Fruit fly (Drosophila melanogaster): ENCODE measurements around the gene Cat.

Gene Cat

dm6 chr3L:18813963-18814647 is 8.3 kb upstream of the Cat start:
- TF ChIP-seq rn (GFP tag; IDR thresholded peaks at IDR 0.05), result no peak; the same call in 1 of the 2 replicates
- TF ChIP-seq CG17806 (tag; optimal IDR thresholded peaks at IDR 0.05), result peak; percentile 44
- TF ChIP-seq gl (tag; optimal IDR thresholded peaks at IDR 0.05), result peak; percentile 72
- no peak for TF ChIP-seq fd96Ca (GFP tag; IDR thresholded peaks at IDR 0.05)
- TF ChIP-seq CG34367 (tag; optimal IDR thresholded peaks at IDR 0.05), result peak; percentile 62
- peak; percentile 35 for TF ChIP-seq CG8159 (tag; optimal IDR thresholded peaks at IDR 0.05)
- TF ChIP-seq Snoo (tag; optimal IDR thresholded peaks at IDR 0.05), result peak; percentile 71
- TF ChIP-seq CG32121 (GFP tag; IDR thresholded peaks at IDR 0.05), result peak; percentile 84
- no peak for TF ChIP-seq D1 (tag; optimal IDR thresholded peaks at IDR 0.05)
- peak; percentile 29 for TF ChIP-seq CG9948 (tag; optimal IDR thresholded peaks at IDR 0.05)
- TF ChIP-seq Pif1B (GFP tag; optimal IDR thresholded peaks at IDR 0.05), result peak; percentile 65
- TF ChIP-seq CG14655 (GFP tag; optimal IDR thresholded peaks at IDR 0.05), result peak; percentile 86
- peak; percentile 59; the same call in 1 of the 2 replicates for TF ChIP-seq CG12605 (GFP tag; IDR thresholded peaks at IDR 0.05)
- peak; percentile 80 for TF ChIP-seq CG8301 (tag; optimal IDR thresholded peaks at IDR 0.05)
- peak; percentile 83 for TF ChIP-seq CG13204 (GFP tag; optimal IDR thresholded peaks at IDR 0.05)
- TF ChIP-seq CG15710 (tag; optimal IDR thresholded peaks at IDR 0.05), result peak; percentile 42
- TF ChIP-seq Pif1A (GFP tag; optimal IDR thresholded peaks at IDR 0.05), result peak; percentile 80
- TF ChIP-seq EcR (GFP tag; optimal IDR thresholded peaks at IDR 0.05), result peak; percentile 91
- no peak for TF ChIP-seq CG10348 (GFP tag; IDR thresholded peaks at IDR 0.05)
- peak; percentile 78 for TF ChIP-seq Ets98B (GFP tag; IDR thresholded peaks at IDR 0.05)
- TF ChIP-seq CG4496 (GFP tag; IDR thresholded peaks at IDR 0.05), result peak; percentile 82; the same call in 2 of the 3 replicates

dm6 chr3L:18816176-18816575 is 6.2 kb upstream of the Cat start:
- TF ChIP-seq CG12605 (GFP tag; IDR thresholded peaks at IDR 0.05) (no peak), CG9948 (tag; optimal IDR thresholded peaks at IDR 0.05) (no peak), D1 (tag; optimal IDR thresholded peaks at IDR 0.05) (no peak), EcR (GFP tag; optimal IDR thresholded peaks at IDR 0.05) (no peak)

dm6 chr3L:18816719-18817118 is 5.7 kb upstream of the Cat start:
- TF ChIP-seq CG9948 (tag; optimal IDR thresholded peaks at IDR 0.05) (no peak), CG8159 (tag; optimal IDR thresholded peaks at IDR 0.05) (no peak), CG12605 (GFP tag; IDR thresholded peaks at IDR 0.05) (no peak), CG34367 (tag; optimal IDR thresholded peaks at IDR 0.05) (no peak), EcR (GFP tag; optimal IDR thresholded peaks at IDR 0.05) (no peak), Pif1B (GFP tag; optimal IDR thresholded peaks at IDR 0.05) (no peak)

- TF ChIP-seq CG8159 (tag; optimal IDR thresholded peaks at IDR 0.05) (no peak), D1 (tag; optimal IDR thresholded peaks at IDR 0.05) (no peak), CG12605 (GFP tag; IDR thresholded peaks at IDR 0.05) (no peak), CG13204 (GFP tag; optimal IDR thresholded peaks at IDR 0.05) (peak; percentile 52), Snoo (tag; optimal IDR thresholded peaks at IDR 0.05) (no peak), CG10348 (GFP tag; IDR thresholded peaks at IDR 0.05) (no peak), rn (GFP tag; IDR thresholded peaks at IDR 0.05) (no peak), CG14655 (GFP tag; optimal IDR thresholded peaks at IDR 0.05) (no peak), CG34367 (tag; optimal IDR thresholded peaks at IDR 0.05) (no peak), gl (tag; optimal IDR thresholded peaks at IDR 0.05) (peak; percentile 30), CG8301 (tag; optimal IDR thresholded peaks at IDR 0.05) (no peak), CG9948 (tag; optimal IDR thresholded peaks at IDR 0.05) (no peak), Ets98B (GFP tag; IDR thresholded peaks at IDR 0.05) (no peak), CG4496 (GFP tag; IDR thresholded peaks at IDR 0.05) (no peak), CG17806 (tag; optimal IDR thresholded peaks at IDR 0.05) (no peak), EcR (GFP tag; optimal IDR thresholded peaks at IDR 0.05) (peak; percentile 28), Pif1A (GFP tag; optimal IDR thresholded peaks at IDR 0.05) (no peak), Pif1B (GFP tag; optimal IDR thresholded peaks at IDR 0.05) (no peak), CG15710 (tag; optimal IDR thresholded peaks at IDR 0.05) (no peak), fd96Ca (GFP tag; IDR thresholded peaks at IDR 0.05) (no peak), CG32121 (GFP tag; IDR thresholded peaks at IDR 0.05) (0 out of 2 replicates have a peak, but pooled peaks have one; percentile 15)
Measured at dm6 chr3L:18817264-18817894, 5.0 kb upstream of the Cat start.

- TF ChIP-seq Ets98B (GFP tag; IDR thresholded peaks at IDR 0.05) (peak; percentile 62), CG32121 (GFP tag; IDR thresholded peaks at IDR 0.05) (0 out of 2 replicates have a peak, but pooled peaks have one; percentile 8), CG4496 (GFP tag; IDR thresholded peaks at IDR 0.05) (peak; percentile 58; the same call in 1 of the 3 replicates), Pif1B (GFP tag; optimal IDR thresholded peaks at IDR 0.05) (peak; percentile 9), CG17806 (tag; optimal IDR thresholded peaks at IDR 0.05) (peak; percentile 0), CG8301 (tag; optimal IDR thresholded peaks at IDR 0.05) (peak; percentile 62), CG8159 (tag; optimal IDR thresholded peaks at IDR 0.05) (peak; percentile 38), gl (tag; optimal IDR thresholded peaks at IDR 0.05) (peak; percentile 39), fd96Ca (GFP tag; IDR thresholded peaks at IDR 0.05) (no peak), Snoo (tag; optimal IDR thresholded peaks at IDR 0.05) (peak; percentile 30), CG13204 (GFP tag; optimal IDR thresholded peaks at IDR 0.05) (peak; percentile 29), CG15710 (tag; optimal IDR thresholded peaks at IDR 0.05) (peak; percentile 47), CG34367 (tag; optimal IDR thresholded peaks at IDR 0.05) (no peak), rn (GFP tag; IDR thresholded peaks at IDR 0.05) (no peak), D1 (tag; optimal IDR thresholded peaks at IDR 0.05) (no peak), CG9948 (tag; optimal IDR thresholded peaks at IDR 0.05) (no peak), CG14655 (GFP tag; optimal IDR thresholded peaks at IDR 0.05) (peak; percentile 57), CG10348 (GFP tag; IDR thresholded peaks at IDR 0.05) (no peak), Pif1A (GFP tag; optimal IDR thresholded peaks at IDR 0.05) (peak; percentile 24), EcR (GFP tag; optimal IDR thresholded peaks at IDR 0.05) (no peak), CG12605 (GFP tag; IDR thresholded peaks at IDR 0.05) (peak; percentile 81)
Measured at dm6 chr3L:18819262-18819886, 3.0 kb upstream of the Cat start.
